Worm (Caenorhabditis elegans): ENCODE data around the gene F21D9.4.
A peak's percentile ranks its signal among the peaks of the same experiment; 100 is the strongest.

The F21D9.4 gene

DNA sequence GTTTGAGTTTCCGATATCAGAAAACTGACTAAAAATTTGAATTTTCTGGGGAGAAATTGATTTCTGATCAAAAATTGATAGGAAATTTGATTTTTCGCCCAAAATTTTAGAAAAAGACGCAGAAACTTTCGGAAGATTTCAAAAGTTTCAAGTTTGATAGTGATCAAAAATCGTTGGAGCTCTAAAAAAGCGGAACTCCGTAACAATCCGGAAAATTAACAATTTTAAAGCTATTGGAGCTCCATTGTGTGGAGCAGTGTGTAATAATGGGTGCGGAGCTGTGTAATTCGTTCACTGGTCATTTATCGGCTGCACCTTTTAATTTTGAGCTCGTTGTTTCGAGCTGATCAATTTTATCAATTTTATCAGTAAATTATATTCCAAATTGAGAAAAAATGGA lies at the start of gene F21D9.4:
TSS of gene F21D9.4 (plus strand) at position 301 of the 400 bp plus-strand sequence.
- no peak for TF ChIP-seq ceh-9 (tag; optimal IDR thresholded peaks at IDR 0.05)

DNA sequence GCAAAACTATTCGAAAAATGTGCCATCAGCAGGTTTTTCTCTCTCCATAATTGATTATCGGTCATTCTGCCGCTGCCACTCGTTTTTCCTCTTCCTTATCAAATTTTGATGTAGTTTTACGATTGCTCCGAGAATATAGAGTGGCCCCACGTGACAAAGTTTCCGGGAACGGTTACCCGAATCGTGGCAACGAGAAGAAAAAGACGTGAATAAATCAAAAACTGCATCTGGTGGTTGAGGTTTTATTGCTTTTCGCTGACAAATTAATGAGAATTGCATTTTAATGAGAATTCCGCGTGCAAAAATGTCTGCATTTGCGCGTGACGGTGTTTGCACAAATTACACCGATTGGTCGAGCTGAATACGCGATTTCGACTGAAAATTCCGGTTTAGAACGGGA lies 48.2 kb upstream of the F21D9.4 start:
- TF ChIP-seq pqm-1 (tag; optimal IDR thresholded peaks at IDR 0.05), result peak; percentile 93
- no peak for TF ChIP-seq ztf-4 (tag; optimal IDR thresholded peaks at IDR 0.05)
- no peak for TF ChIP-seq zag-1 (tag; optimal IDR thresholded peaks at IDR 0.05)
- peak; percentile 11 for TF ChIP-seq nfya-1 (tag; optimal IDR thresholded peaks at IDR 0.05; ENCODE audit: insufficient read depth)
- TF ChIP-seq eor-1 (tag; optimal IDR thresholded peaks at IDR 0.05), result no peak
- TF ChIP-seq elt-2 (tag; optimal IDR thresholded peaks at IDR 0.05), result peak; percentile 96
- TF ChIP-seq jun-1 (tag; optimal IDR thresholded peaks at IDR 0.05), result peak; percentile 50
- TF ChIP-seq ceh-82 (tag; optimal IDR thresholded peaks at IDR 0.05), result no peak
- TF ChIP-seq nhr-77 (tag; optimal IDR thresholded peaks at IDR 0.05), result no peak
- no peak for TF ChIP-seq lsy-12 (tag; optimal IDR thresholded peaks at IDR 0.05)
- no peak for TF ChIP-seq ceh-28 (tag; optimal IDR thresholded peaks at IDR 0.05)

DNA sequence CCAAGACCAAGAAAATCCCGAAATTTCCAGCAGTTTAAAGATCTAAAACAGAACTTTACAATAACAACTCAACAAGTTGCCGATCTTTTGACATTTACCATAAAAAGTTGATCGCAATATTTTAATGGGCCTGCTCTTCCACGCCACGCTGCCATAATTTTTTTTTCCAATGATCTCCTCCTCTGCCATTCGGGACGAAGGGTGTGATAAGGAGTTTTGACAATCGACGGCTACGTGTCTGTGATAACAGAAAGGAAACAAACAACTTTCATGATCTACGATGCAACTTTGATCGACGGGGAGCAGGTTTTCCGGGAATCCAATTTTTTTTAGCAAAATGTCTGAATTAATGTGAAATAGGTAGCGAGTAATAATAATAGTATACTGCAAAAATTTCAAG lies 46.7 kb upstream of the F21D9.4 start:
- TF ChIP-seq unc-62 (GFP tag; optimal IDR thresholded peaks at IDR 0.05) (no peak), pqm-1 (tag; optimal IDR thresholded peaks at IDR 0.05) (peak; percentile 71), nhr-12 (tag; optimal IDR thresholded peaks at IDR 0.05) (no peak), fkh-10 (GFP tag; optimal IDR thresholded peaks at IDR 0.05) (no peak), egl-5 (tag; optimal IDR thresholded peaks at IDR 0.05) (no peak), ztf-4 (tag; optimal IDR thresholded peaks at IDR 0.05) (no peak), pha-4 (tag; optimal IDR thresholded peaks at IDR 0.05) (peak; percentile 1), elt-1 (tag; optimal IDR thresholded peaks at IDR 0.05) (no peak), elt-2 (tag; optimal IDR thresholded peaks at IDR 0.05) (peak; percentile 92), nhr-28 (tag; optimal IDR thresholded peaks at IDR 0.05) (no peak), skn-1 (tag; optimal IDR thresholded peaks at IDR 0.05) (no peak), unc-39 (tag; optimal IDR thresholded peaks at IDR 0.05) (no peak), lin-15B (tag; optimal IDR thresholded peaks at IDR 0.05) (no peak), nhr-237 (tag; optimal IDR thresholded peaks at IDR 0.05) (no peak)

DNA sequence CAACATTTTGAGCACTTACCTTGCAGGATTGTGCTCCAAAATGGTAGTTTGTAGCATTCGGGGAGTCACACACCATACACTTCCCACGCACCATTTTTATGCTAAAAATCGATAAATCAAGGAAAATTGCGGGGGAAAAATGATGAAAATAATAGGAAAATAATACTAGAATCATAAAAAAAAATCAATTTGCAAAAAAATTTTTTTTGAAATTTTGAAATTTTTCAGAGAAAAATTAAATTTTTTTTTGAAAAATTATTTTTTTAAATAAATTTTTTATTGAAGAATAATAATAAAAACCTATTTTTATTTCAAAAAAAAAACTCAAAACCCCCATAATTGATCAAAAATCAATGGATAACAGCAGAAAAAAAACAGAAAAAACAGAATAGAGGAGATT lies 41.8 kb upstream of the F21D9.4 start, which contains the start of gene nhr-79:
TSS of gene nhr-79 (minus strand) at position 101 of the 400 bp plus-strand sequence.
- TF ChIP-seq egl-27 (tag; optimal IDR thresholded peaks at IDR 0.05), result no peak
- no peak for TF ChIP-seq ztf-4 (tag; optimal IDR thresholded peaks at IDR 0.05)
- no peak for TF ChIP-seq sea-2 (GFP tag; optimal IDR thresholded peaks at IDR 0.05)
- no peak for TF ChIP-seq ZK546.5 (tag; optimal IDR thresholded peaks at IDR 0.05)
- TF ChIP-seq nhr-23 (tag; optimal IDR thresholded peaks at IDR 0.05), result no peak
- no peak for TF ChIP-seq pqm-1 (tag; optimal IDR thresholded peaks at IDR 0.05)
- TF ChIP-seq ztf-11 (tag; optimal IDR thresholded peaks at IDR 0.05), result no peak
- TF ChIP-seq ceh-9 (tag; optimal IDR thresholded peaks at IDR 0.05), result no peak
- no peak for TF ChIP-seq nhr-12 (tag; optimal IDR thresholded peaks at IDR 0.05)
- TF ChIP-seq fos-1 (tag; optimal IDR thresholded peaks at IDR 0.05), result no peak
- TF ChIP-seq lin-15B (tag; optimal IDR thresholded peaks at IDR 0.05), result no peak
- no peak for TF ChIP-seq zag-1 (tag; optimal IDR thresholded peaks at IDR 0.05)
- no peak for TF ChIP-seq nhr-25 (tag; optimal IDR thresholded peaks at IDR 0.05)
- no peak for TF ChIP-seq egl-5 (tag; optimal IDR thresholded peaks at IDR 0.05)

DNA sequence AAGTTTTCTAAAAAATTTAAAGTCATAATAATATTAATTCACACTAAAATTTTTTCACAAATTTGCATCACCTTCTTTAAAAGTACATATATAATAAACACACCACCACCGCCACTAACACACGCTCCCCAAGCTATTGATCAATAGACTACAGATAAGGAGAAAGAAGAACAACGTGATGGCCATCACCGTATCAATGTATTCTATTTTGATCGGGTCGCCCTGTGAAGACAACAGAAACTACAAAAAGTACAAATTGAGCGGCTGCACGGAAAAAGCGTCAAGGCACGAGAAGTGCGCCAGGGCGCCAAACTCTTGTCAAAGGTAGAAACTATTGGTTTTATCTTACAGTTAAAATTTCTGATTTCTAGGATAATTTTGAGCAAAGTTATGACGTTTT lies 41.3 kb upstream of the F21D9.4 start:
- TF ChIP-seq nhr-43 (tag; optimal IDR thresholded peaks at IDR 0.05; ENCODE audit: poor library complexity, severe bottlenecking), result no peak
- TF ChIP-seq nhr-76 (tag; optimal IDR thresholded peaks at IDR 0.05), result peak; percentile 97
- TF ChIP-seq elt-2 (tag; optimal IDR thresholded peaks at IDR 0.05), result peak; percentile 90
- no peak for TF ChIP-seq egl-27 (tag; optimal IDR thresholded peaks at IDR 0.05)
- peak; percentile 54 for TF ChIP-seq pha-4 (tag; optimal IDR thresholded peaks at IDR 0.05)
- TF ChIP-seq pqm-1 (tag; optimal IDR thresholded peaks at IDR 0.05), result peak; percentile 86
- peak; percentile 0 for TF ChIP-seq nhr-23 (tag; optimal IDR thresholded peaks at IDR 0.05)
- TF ChIP-seq jun-1 (tag; optimal IDR thresholded peaks at IDR 0.05), result peak; percentile 18
- no peak for TF ChIP-seq fos-1 (tag; optimal IDR thresholded peaks at IDR 0.05)
- TF ChIP-seq lin-15B (tag; optimal IDR thresholded peaks at IDR 0.05), result no peak

DNA sequence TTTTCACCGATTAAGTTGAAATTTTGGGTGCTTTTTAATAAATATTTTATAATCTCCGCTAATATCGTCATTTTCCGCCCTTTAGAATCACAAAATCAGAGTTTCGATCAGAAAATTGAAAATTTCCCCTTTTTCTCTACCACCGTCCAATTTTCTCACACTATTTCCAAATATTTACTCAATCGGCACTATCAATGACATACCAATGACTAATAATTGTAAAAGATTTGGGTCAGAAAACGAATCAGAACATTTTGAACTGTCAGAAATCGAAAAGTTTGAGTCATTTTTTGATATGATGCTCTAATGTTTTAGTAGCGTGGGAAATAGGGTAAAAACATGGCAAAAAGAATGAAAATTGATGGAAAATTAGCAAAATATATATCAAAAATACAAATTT lies 36.5 kb upstream of the F21D9.4 start, which contains the start of gene srr-2:
TSS of gene srr-2 (minus strand) at position 73 of the 400 bp plus-strand sequence.
- TF ChIP-seq pqm-1 (tag; optimal IDR thresholded peaks at IDR 0.05) (peak; percentile 56), ceh-28 (tag; optimal IDR thresholded peaks at IDR 0.05) (no peak), pha-4 (tag; optimal IDR thresholded peaks at IDR 0.05) (peak; percentile 47), elt-2 (tag; optimal IDR thresholded peaks at IDR 0.05) (peak; percentile 59)

All from whole organism, L3 larva.